ENCODE assay signal across 6 worm cellular contexts in the genomic region with DNA sequence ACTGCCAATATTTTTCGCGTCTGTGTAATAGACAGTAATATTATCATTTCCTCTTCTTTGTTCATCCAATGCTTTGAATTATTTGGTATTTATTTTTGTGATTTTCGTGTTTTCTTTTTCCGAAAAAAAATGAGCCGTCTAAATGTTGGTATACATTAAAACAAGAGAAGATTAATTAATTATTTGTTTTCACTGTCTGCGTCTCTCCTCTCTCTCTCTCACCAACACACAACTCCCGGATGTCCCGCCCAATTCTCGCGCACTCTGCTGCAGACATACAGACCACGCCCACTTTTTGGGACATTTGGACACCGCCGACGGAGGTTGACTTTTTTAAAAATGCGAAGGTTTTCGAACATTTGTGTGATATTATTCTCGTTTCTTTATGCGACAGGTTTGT.
TF ChIP-seq lines count a peak whose summit lies in the region.

Gene zig-8 (plus strand): TSS at position 301 of the 400 bp plus-strand sequence.

TF ChIP-seq in whole organism, L1 larva, 84 proteins besides CTCF, POLR2A, EP300 and RAD21 (continues in another document):
- TF ChIP-seq fkh-4 (tag; optimal IDR thresholded peaks at IDR 0.05; lab: Kevin White, UChicago; ENCODE audit: borderline replicate concordance) (no peak), unc-98 (GFP tag; IDR thresholded peaks at IDR 0.05; lab: Robert Waterston, UW) (no peak), ceh-82 (tag; optimal IDR thresholded peaks at IDR 0.05; lab: Kevin White, UChicago) (no peak), hlh-4 (tag; optimal IDR thresholded peaks at IDR 0.05; lab: Kevin White, UChicago) (no peak), xbp-1 (tag; optimal IDR thresholded peaks at IDR 0.05; lab: Kevin White, UChicago) (no peak), dsc-1 (tag; optimal IDR thresholded peaks at IDR 0.05; lab: Kevin White, UChicago) (no peak), unc-30 (tag; optimal IDR thresholded peaks at IDR 0.05; lab: Kevin White, UChicago) (no peak), isw-1 (GFP tag; IDR thresholded peaks at IDR 0.05; lab: Robert Waterston, UW) (no peak), nhr-19 (GFP tag; conservative IDR thresholded peaks at IDR 0.05; lab: Robert Waterston, UW) (no peak), fkh-8 (tag; optimal IDR thresholded peaks at IDR 0.05; lab: Kevin White, UChicago) (no peak), fkh-10 (GFP tag; optimal IDR thresholded peaks at IDR 0.05; lab: Kevin White, UChicago) (no peak), sup-37 (GFP tag; optimal IDR thresholded peaks at IDR 0.05; lab: Kevin White, UChicago) (no peak), nhr-90 (tag; optimal IDR thresholded peaks at IDR 0.05; lab: Kevin White, UChicago; ENCODE audit: poor library complexity) (no peak), efl-1 (optimal IDR thresholded peaks at IDR 0.05; lab: Kevin White, UChicago) (no peak), efl-1 (GFP tag; optimal IDR thresholded peaks at IDR 0.05 in 1 of 2; lab: Kevin White, UChicago) (peak in 1 of 2 experiments; percentile 66)

TF ChIP-seq in whole organism, L2 larva, 48 proteins besides CTCF, POLR2A, EP300 and RAD21:
- TF ChIP-seq peb-1 (tag; optimal IDR thresholded peaks at IDR 0.05; lab: Kevin White, UChicago) = no peak
- peak; percentile 10 for TF ChIP-seq sem-4 (tag; optimal IDR thresholded peaks at IDR 0.05; lab: Kevin White, UChicago)
- peak; percentile 20 for TF ChIP-seq unc-55 (GFP tag; optimal IDR thresholded peaks at IDR 0.05; lab: Kevin White, UChicago)

TF ChIP-seq in whole organism, L3 larva, 47 proteins besides CTCF, POLR2A, EP300 and RAD21:
- TF ChIP-seq nhr-43 (tag; optimal IDR thresholded peaks at IDR 0.05; lab: Kevin White, UChicago; ENCODE audit: poor library complexity, severe bottlenecking) (no peak), lin-15B (tag; optimal IDR thresholded peaks at IDR 0.05; lab: Kevin White, UChicago) (no peak), pha-4 (tag; optimal IDR thresholded peaks at IDR 0.05; lab: Kevin White, UChicago) (no peak), nfya-1 (tag; optimal IDR thresholded peaks at IDR 0.05; lab: Kevin White, UChicago; ENCODE audit: insufficient read depth) (peak; percentile 33), hmg-11 (tag; optimal IDR thresholded peaks at IDR 0.05; lab: Kevin White, UChicago) (no peak), elt-1 (tag; optimal IDR thresholded peaks at IDR 0.05; lab: Kevin White, UChicago) (no peak)

TF ChIP-seq in whole organism, L4 larva, 104 proteins besides CTCF, POLR2A, EP300 and RAD21:
- TF ChIP-seq aha-1 (tag; lab: Kevin White, UChicago) (peak; percentile 23), snpc-4 (tag; optimal IDR thresholded peaks at IDR 0.05; lab: Kevin White, UChicago) (no peak), ctbp-1 (GFP tag; IDR thresholded peaks at IDR 0.05; lab: Robert Waterston, UW) (peak; percentile 23; the same call in 1 of the 2 replicates)

TF ChIP-seq in whole organism, late embryonic, 69 proteins besides CTCF, POLR2A, EP300 and RAD21:
- TF ChIP-seq ets-4 (tag; optimal IDR thresholded peaks at IDR 0.05; lab: Kevin White, UChicago) (peak; percentile 48), tbx-7 (tag; optimal IDR thresholded peaks at IDR 0.05; lab: Kevin White, UChicago) (no peak), pros-1 (tag; optimal IDR thresholded peaks at IDR 0.05; lab: Kevin White, UChicago) (no peak), elt-2 (tag; optimal IDR thresholded peaks at IDR 0.05; lab: Kevin White, UChicago) (no peak), Y22D7AL.16 (tag; optimal IDR thresholded peaks at IDR 0.05; lab: Kevin White, UChicago) (no peak), ahr-1 (tag; optimal IDR thresholded peaks at IDR 0.05; lab: Kevin White, UChicago) (no peak), nfya-1 (tag; optimal IDR thresholded peaks at IDR 0.05; lab: Kevin White, UChicago) (peak; percentile 21), ceh-31 (tag; optimal IDR thresholded peaks at IDR 0.05; lab: Kevin White, UChicago) (peak; percentile 24), K09A11.1 (tag; optimal IDR thresholded peaks at IDR 0.05; lab: Kevin White, UChicago; ENCODE audit: insufficient read depth) (no peak), unc-42 (tag; optimal IDR thresholded peaks at IDR 0.05; lab: Kevin White, UChicago) (peak; percentile 24)

TF ChIP-seq in whole organism, mixed stage, embryonic, 35 proteins besides CTCF, POLR2A, EP300 and RAD21:
- TF ChIP-seq unc-39 (tag; optimal IDR thresholded peaks at IDR 0.05; lab: Kevin White, UChicago) = no peak
- no peak for TF ChIP-seq ceh-83 (GFP tag; optimal IDR thresholded peaks at IDR 0.05; lab: Kevin White, UChicago)
- no peak for TF ChIP-seq unc-62 (GFP tag; optimal IDR thresholded peaks at IDR 0.05; lab: Kevin White, UChicago)
- no peak for TF ChIP-seq pha-4 (tag; optimal IDR thresholded peaks at IDR 0.05; lab: Kevin White, UChicago)
- no peak for TF ChIP-seq ceh-39 (tag; optimal IDR thresholded peaks at IDR 0.05; lab: Kevin White, UChicago)
- peak; percentile 34 for TF ChIP-seq ces-1 (GFP tag; optimal IDR thresholded peaks at IDR 0.05; lab: Kevin White, UChicago)
TF ChIP-seq in whole organism, mixed stage, embryonic: peak in this region for 1.

Comparison
In these comparisons a context has a peak if more than half of its experiments do, and no peak if none do; other contexts are left out.
1. Of the 29 proteins assayed by ChIP-seq in both whole organism, L4 larva and whole organism, L1 larva: peak only in whole organism, L4 larva: aha-1; only in whole organism, L1 larva: none; in both: none; in neither: 28.